Fruit fly (Drosophila melanogaster) whole organism, embryonic: ENCODE results near the gene Nazo.

ENCODE experiments used
- Ada2b ChIP-seq: fragments of 200-800 bp; sonication (Bioruptor generic); IDR thresholded peaks from 2 replicates; pipeline ENCODE4 v1.3.6; 2022; ENCODE audit warnings: missing biosample characterization, missing genetic modification characterization
- Atf6 ChIP-seq: fragments of 200-800 bp; sonication (Bioruptor generic); IDR thresholded peaks from 2 replicates; pipeline ENCODE4 v1.3.6; 2022; ENCODE audit warnings: missing biosample characterization, missing genetic modification characterization
- B-H2 ChIP-seq: fragments of 200-800 bp; sonication (Bioruptor generic); optimal IDR thresholded peaks from 2 replicates; lab custom pipeline; 2018; ENCODE audit warnings: missing biosample characterization, mild to moderate bottlenecking, missing genetic modification characterization
- BtbVII ChIP-seq: fragments of 200-800 bp; sonication (Bioruptor generic); optimal IDR thresholded peaks from 3 replicates; lab custom pipeline; 2017; ENCODE audit warnings: missing biosample characterization, mild to moderate bottlenecking, missing genetic modification characterization
- CG10267 ChIP-seq: fragments of 200-800 bp; sonication (Bioruptor generic); optimal IDR thresholded peaks from 2 replicates; lab custom pipeline; 2018; ENCODE audit warnings: missing biosample characterization, mild to moderate bottlenecking, missing genetic modification characterization, moderate library complexity
- CG11247 ChIP-seq: fragments of 200-800 bp; sonication (Bioruptor generic); IDR thresholded peaks from 2 replicates; pipeline ENCODE4 v1.3.6; 2022; ENCODE audit warnings: missing biosample characterization, missing genetic modification characterization
- CG12769 ChIP-seq: fragments of 200-800 bp; sonication (Bioruptor generic); optimal IDR thresholded peaks from 2 replicates; lab custom pipeline; 2019; ENCODE audit warnings: missing biosample characterization, mild to moderate bottlenecking, missing genetic modification characterization, moderate library complexity
- CG13123 ChIP-seq: fragments of 200-800 bp; sonication (Bioruptor generic); optimal IDR thresholded peaks from 2 replicates; lab custom pipeline; 2016; ENCODE audit warnings: missing biosample characterization, missing genetic modification characterization
- CG15073 ChIP-seq: fragments of 200-800 bp; sonication (Bioruptor generic); optimal IDR thresholded peaks from 2 replicates; lab custom pipeline; 2016; ENCODE audit warnings: missing biosample characterization, missing genetic modification characterization
- CG17385 ChIP-seq: fragments of 200-800 bp; sonication (Bioruptor generic); optimal IDR thresholded peaks from 3 replicates; lab custom pipeline; 2018; ENCODE audit warnings: missing biosample characterization, mild to moderate bottlenecking, missing genetic modification characterization
- CG3281 ChIP-seq: fragments of 200-800 bp; sonication (Bioruptor generic); optimal IDR thresholded peaks from 3 replicates; lab custom pipeline; 2017; ENCODE audit warnings: missing biosample characterization, mild to moderate bottlenecking, missing genetic modification characterization
- CG34376 ChIP-seq: fragments of 200-800 bp; sonication (Bioruptor generic); optimal IDR thresholded peaks from 2 replicates; lab custom pipeline; 2018; ENCODE audit warnings: missing biosample characterization, mild to moderate bottlenecking, missing genetic modification characterization
- CG4424 ChIP-seq: fragments of 200-800 bp; sonication (Bioruptor generic); optimal IDR thresholded peaks from 3 replicates; lab custom pipeline; 2016; ENCODE audit warnings: missing biosample characterization, missing genetic modification characterization
- CG6272 ChIP-seq: fragments of 200-800 bp; sonication (Bioruptor generic); IDR thresholded peaks from 2 replicates; pipeline ENCODE4 v1.3.6; 2022; ENCODE audit warnings: missing biosample characterization, missing genetic modification characterization
- CG6791 ChIP-seq: fragments of 200-800 bp; sonication (Bioruptor generic); IDR thresholded peaks from 3 replicates; pipeline ENCODE4 v1.3.6; 2022; ENCODE audit warnings: missing biosample characterization, missing genetic modification characterization; ENCODE audit not compliant: partially characterized antibody
- CG8290 ChIP-seq, 3 experiments: fragments of 200-800 bp; sonication (Bioruptor generic); optimal IDR thresholded peaks; 2 replicates each; lab custom pipeline; 2016 to 2019; ENCODE audit warnings: missing biosample characterization in 3 of 3, missing genetic modification characterization in 3 of 3, mild to moderate bottlenecking in 2 of 3, moderate library complexity in 1 of 3
- CG9797 ChIP-seq: fragments of 200-800 bp; sonication (Bioruptor generic); optimal IDR thresholded peaks from 3 replicates; lab custom pipeline; 2018; ENCODE audit warnings: missing biosample characterization, mild to moderate bottlenecking, missing genetic modification characterization
- CG9932 ChIP-seq: fragments of 200-800 bp; sonication (Bioruptor generic); IDR thresholded peaks from 2 replicates; pipeline ENCODE4 v1.3.6; 2022; ENCODE audit warnings: missing biosample characterization, missing genetic modification characterization
- Camta ChIP-seq: fragments of 200-800 bp; sonication (Bioruptor generic); optimal IDR thresholded peaks from 2 replicates; lab custom pipeline; 2016; ENCODE audit warnings: missing biosample characterization, missing genetic modification characterization
- D19B ChIP-seq: fragments of 200-800 bp; sonication (Bioruptor generic); optimal IDR thresholded peaks from 2 replicates; lab custom pipeline; 2017; ENCODE audit warnings: missing biosample characterization, mild to moderate bottlenecking, missing genetic modification characterization
- Deaf1 ChIP-seq: fragments of 200-800 bp; optimal IDR thresholded peaks from 3 replicates; lab custom pipeline; 2019; ENCODE audit warnings: missing biosample characterization, mild to moderate bottlenecking, missing genetic modification characterization, moderate library complexity
- E2f1 ChIP-seq: fragments of 200-800 bp; sonication (Bioruptor generic); IDR thresholded peaks from 2 replicates; pipeline ENCODE4 v1.3.6; 2022; ENCODE audit warnings: missing biosample characterization, missing genetic modification characterization
- ERR ChIP-seq: fragments of 200-800 bp; sonication (Bioruptor generic); optimal IDR thresholded peaks from 2 replicates; lab custom pipeline; 2016; ENCODE audit warnings: missing biosample characterization, missing genetic modification characterization
- Lim3 ChIP-seq: fragments of 200-800 bp; sonication (Bioruptor generic); IDR thresholded peaks from 2 replicates; pipeline ENCODE4 v1.3.6; 2022; ENCODE audit warnings: missing biosample characterization, missing genetic modification characterization
- NFAT ChIP-seq: fragments of 200-800 bp; sonication (Bioruptor generic); IDR thresholded peaks from 2 replicates; pipeline ENCODE4 v1.3.6; 2022; ENCODE audit warnings: missing biosample characterization, missing genetic modification characterization
- Neu2 ChIP-seq: fragments of 200-800 bp; sonication (Bioruptor generic); optimal IDR thresholded peaks from 3 replicates; lab custom pipeline; 2016; ENCODE audit warnings: missing biosample characterization, missing genetic modification characterization, borderline replicate concordance
- Nf-YA ChIP-seq: fragments of 200-800 bp; sonication (Bioruptor generic); IDR thresholded peaks from 2 replicates; pipeline ENCODE4 v1.3.6; 2022; ENCODE audit warnings: missing biosample characterization, missing genetic modification characterization
- Oaz ChIP-seq: fragments of 200-800 bp; sonication (Bioruptor generic); IDR thresholded peaks from 2 replicates; pipeline ENCODE4 v1.3.6; 2022; ENCODE audit warnings: missing biosample characterization, missing genetic modification characterization
- Side ChIP-seq: fragments of 200-800 bp; sonication (Bioruptor generic); optimal IDR thresholded peaks from 2 replicates; lab custom pipeline; 2016; ENCODE audit warnings: missing biosample characterization, missing genetic modification characterization
- Xbp1 ChIP-seq: fragments of 200-800 bp; sonication (Bioruptor generic); optimal IDR thresholded peaks from 3 replicates; lab custom pipeline; 2016; ENCODE audit warnings: missing biosample characterization, mild to moderate bottlenecking, missing genetic modification characterization
- YL-1 ChIP-seq: fragments of 200-800 bp; sonication (Bioruptor generic); optimal IDR thresholded peaks from 3 replicates; lab custom pipeline; 2017; ENCODE audit warnings: missing biosample characterization, mild to moderate bottlenecking, missing genetic modification characterization
- ap ChIP-seq: fragments of 200-800 bp; sonication (Bioruptor generic); IDR thresholded peaks from 2 replicates; pipeline ENCODE4 v1.3.6; 2022; ENCODE audit warnings: missing biosample characterization, missing genetic modification characterization
- bab2 ChIP-seq: fragments of 200-800 bp; sonication (Bioruptor generic); optimal IDR thresholded peaks from 2 replicates; lab custom pipeline; 2016; ENCODE audit warnings: missing biosample characterization, missing genetic modification characterization
- bcd ChIP-seq: fragments of 200-800 bp; sonication (Bioruptor generic); optimal IDR thresholded peaks from 2 replicates; lab custom pipeline; 2017; ENCODE audit warnings: missing biosample characterization, mild to moderate bottlenecking, missing genetic modification characterization
- cg ChIP-seq: fragments of 200-800 bp; sonication (Bioruptor generic); optimal IDR thresholded peaks from 3 replicates; lab custom pipeline; 2019; ENCODE audit warnings: missing biosample characterization, mild to moderate bottlenecking, missing genetic modification characterization, moderate library complexity
- chm ChIP-seq: fragments of 200-800 bp; sonication (Bioruptor generic); IDR thresholded peaks from 2 replicates; pipeline ENCODE4 v1.3.6; 2022; ENCODE audit warnings: missing biosample characterization, missing genetic modification characterization
- ci ChIP-seq: fragments of 200-800 bp; sonication (Bioruptor generic); IDR thresholded peaks from 3 replicates; pipeline ENCODE4 v1.3.6; 2022; ENCODE audit warnings: missing biosample characterization, missing genetic modification characterization
- en ChIP-seq: fragments of 200-800 bp; sonication (Bioruptor generic); optimal IDR thresholded peaks from 2 replicates; lab custom pipeline; 2016; ENCODE audit warnings: missing biosample characterization, missing genetic modification characterization
- gcm ChIP-seq: fragments of 200-800 bp; sonication (Bioruptor generic); optimal IDR thresholded peaks from 2 replicates; lab custom pipeline; 2019; ENCODE audit warnings: missing biosample characterization, mild to moderate bottlenecking, missing genetic modification characterization, moderate library complexity
- hb ChIP-seq: fragments of 200-800 bp; sonication (Bioruptor generic); IDR thresholded peaks from 3 replicates; pipeline ENCODE4 v1.3.6; 2022; ENCODE audit warnings: missing biosample characterization, missing genetic modification characterization; ENCODE audit not compliant: partially characterized antibody
- ind ChIP-seq: fragments of 200-800 bp; sonication (Bioruptor generic); optimal IDR thresholded peaks from 3 replicates; lab custom pipeline; 2016; ENCODE audit warnings: missing biosample characterization, missing genetic modification characterization
- kay ChIP-seq: fragments of 200-800 bp; sonication (Bioruptor generic); optimal IDR thresholded peaks from 2 replicates; lab custom pipeline; 2016; ENCODE audit warnings: missing biosample characterization, missing genetic modification characterization
- lbe ChIP-seq: fragments of 200-800 bp; sonication (Bioruptor generic); optimal IDR thresholded peaks from 2 replicates; lab custom pipeline; 2016; ENCODE audit warnings: missing biosample characterization, mild to moderate bottlenecking, missing genetic modification characterization
- lmd ChIP-seq: fragments of 200-800 bp; sonication (Bioruptor generic); IDR thresholded peaks from 2 replicates; pipeline ENCODE4 v1.3.6; 2022; ENCODE audit warnings: missing biosample characterization, missing genetic modification characterization
- lola ChIP-seq, 3 experiments: fragments of >200 bp in 2 of 3; fragments of 200-800 bp in 1 of 3; sonication (Bioruptor generic) in 1 of 3; optimal IDR thresholded peaks; 2 replicates each; lab custom pipeline; 2017 to 2019; ENCODE audit warnings: missing biosample characterization in 3 of 3, missing genetic modification characterization in 3 of 3, mild to moderate bottlenecking in 1 of 3, moderate library complexity in 1 of 3
- nau ChIP-seq: fragments of 200-800 bp; sonication (Bioruptor generic); optimal IDR thresholded peaks from 3 replicates; lab custom pipeline; 2017; ENCODE audit warnings: missing biosample characterization, mild to moderate bottlenecking, missing genetic modification characterization, missing genetic modification reagents
- nmo ChIP-seq: fragments of 200-800 bp; sonication (Bioruptor generic); optimal IDR thresholded peaks from 2 replicates; lab custom pipeline; 2018; ENCODE audit warnings: missing biosample characterization, mild to moderate bottlenecking, missing genetic modification characterization, moderate library complexity
- pita ChIP-seq: fragments of 200-800 bp; sonication (Bioruptor generic); optimal IDR thresholded peaks from 2 replicates; lab custom pipeline; 2017; ENCODE audit warnings: missing biosample characterization, mild to moderate bottlenecking, missing genetic modification characterization
- schlank ChIP-seq: fragments of 200-800 bp; sonication (Bioruptor generic); optimal IDR thresholded peaks from 2 replicates; lab custom pipeline; 2018; ENCODE audit warnings: missing biosample characterization, mild to moderate bottlenecking, missing genetic modification characterization
- slbo ChIP-seq: fragments of 200-800 bp; sonication (Bioruptor generic); IDR thresholded peaks from 2 replicates; pipeline ENCODE4 v1.3.6; 2022; ENCODE audit warnings: missing biosample characterization, missing genetic modification characterization
- trem ChIP-seq: fragments of 200-800 bp; optimal IDR thresholded peaks from 3 replicates; lab custom pipeline; 2019; ENCODE audit warnings: missing biosample characterization, mild to moderate bottlenecking, missing genetic modification characterization, moderate library complexity

Nazo gene

dm6 chr3R:8243720-8244119, 44.0 kb upstream of the Nazo start, which contains the start of the genes CG9636, CG18749 and CG33722 (continued):
- TF ChIP-seq CG15073 (GFP tag; lab: Kevin White, UChicago): no peak
- TF ChIP-seq chm (GFP tag; lab: Robert Waterston, UW): no peak; the same call in 1 of the 2 replicates
- peak; percentile 62 for TF ChIP-seq lmd (GFP tag; lab: Robert Waterston, UW)
- TF ChIP-seq CG34376: no peak
- peak; percentile 43 for TF ChIP-seq kay (GFP tag; lab: Kevin White, UChicago)
- peak; percentile 77 for TF ChIP-seq CG9932
- TF ChIP-seq bcd (GFP tag; lab: Kevin White, UChicago): peak; percentile 52
- peak; percentile 90 for TF ChIP-seq YL-1 (GFP tag; lab: Kevin White, UChicago)
- TF ChIP-seq D19B (GFP tag; lab: Kevin White, UChicago): no peak
- peak; percentile 27; the same call in 1 of the 2 replicates for TF ChIP-seq Atf6 (GFP tag; lab: Robert Waterston, UW)
- TF ChIP-seq cg (GFP tag; lab: Kevin White, UChicago): no peak
- peak; percentile 68; the same call in 2 of the 3 replicates for TF ChIP-seq ci (GFP tag; lab: Robert Waterston, UW)
- TF ChIP-seq CG8290 (GFP tag; optimal IDR thresholded peaks at IDR 0.05; lab: Kevin White, UChicago): peak; percentile 77
- peak in 1 of 2 experiments; percentile 60 for TF ChIP-seq CG8290 (tag; optimal IDR thresholded peaks at IDR 0.05; lab: Kevin White, UChicago)
- no peak for TF ChIP-seq Oaz
- peak; percentile 63 for TF ChIP-seq E2f1
- TF ChIP-seq Nf-YA (GFP tag; lab: Robert Waterston, UW): no peak
- TF ChIP-seq Lim3: no peak
- peak; percentile 78 for TF ChIP-seq Xbp1
- TF ChIP-seq CG6272 (GFP tag; lab: Robert Waterston, UW): peak; percentile 66
- peak; percentile 46 for TF ChIP-seq CG12769
- TF ChIP-seq ERR (GFP tag; lab: Kevin White, UChicago): no peak
- peak; percentile 81 for TF ChIP-seq nmo
- TF ChIP-seq CG13123 (GFP tag; lab: Kevin White, UChicago): peak; percentile 48
- peak; percentile 71 for TF ChIP-seq ind (GFP tag; lab: Kevin White, UChicago)
- TF ChIP-seq BtbVII (GFP tag; lab: Kevin White, UChicago): peak; percentile 4
- TF ChIP-seq CG10267: peak; percentile 79
- peak; percentile 91 for TF ChIP-seq CG6791 (GFP tag; lab: Robert Waterston, UW)
- peak; percentile 94 for TF ChIP-seq hb (GFP tag; lab: Robert Waterston, UW)
- peak in 1 of 3 experiments; percentile 71 for TF ChIP-seq lola (GFP tag; optimal IDR thresholded peaks at IDR 0.05; lab: Kevin White, UChicago)
- peak; percentile 87 for TF ChIP-seq lbe (GFP tag; lab: Kevin White, UChicago)
- no peak for TF ChIP-seq Neu2 (GFP tag; lab: Kevin White, UChicago)
- no peak for TF ChIP-seq en (GFP tag; lab: Kevin White, UChicago)
- peak; percentile 26 for TF ChIP-seq CG9797 (GFP tag; lab: Kevin White, UChicago)
- TF ChIP-seq trem (tag; lab: Kevin White, UChicago): peak; percentile 86
- TF ChIP-seq NFAT: no peak
- peak; percentile 76 for TF ChIP-seq gcm
- TF ChIP-seq Camta (GFP tag; lab: Kevin White, UChicago): peak; percentile 24
- no peak for TF ChIP-seq ap (GFP tag; lab: Robert Waterston, UW)
- TF ChIP-seq CG11247 (GFP tag; lab: Robert Waterston, UW): peak; percentile 61; the same call in 1 of the 2 replicates
- no peak for TF ChIP-seq bab2
- peak; percentile 50 for TF ChIP-seq nau (GFP tag; lab: Kevin White, UChicago)
- peak; percentile 67; the same call in 1 of the 2 replicates for TF ChIP-seq slbo (GFP tag; lab: Robert Waterston, UW)
- peak; percentile 60 for TF ChIP-seq CG3281 (GFP tag; lab: Kevin White, UChicago)
- no peak for TF ChIP-seq pita (GFP tag; lab: Kevin White, UChicago)
- peak; percentile 85 for TF ChIP-seq CG4424
- peak; percentile 86 for TF ChIP-seq Ada2b (GFP tag; lab: Robert Waterston, UW)
- peak; percentile 71 for TF ChIP-seq B-H2 (GFP tag; lab: Kevin White, UChicago)
- TF ChIP-seq Side (GFP tag; lab: Kevin White, UChicago): peak; percentile 56
- no peak for TF ChIP-seq schlank (tag; lab: Kevin White, UChicago)
- peak; percentile 37 for TF ChIP-seq Deaf1 (tag; lab: Kevin White, UChicago)
- TF ChIP-seq CG17385: peak; percentile 84
